Fruit fly (Drosophila melanogaster): ENCODE measurements around the gene sl.

sl gene

dm6 chrX:16320197-16320921 is 29.8 kb upstream of the sl start, which contains the start of gene Cyp1 (continued):
- TF ChIP-seq CG2116 (GFP tag; optimal IDR thresholded peaks at IDR 0.05) (peak; percentile 98), klu (GFP tag; IDR thresholded peaks at IDR 0.05) (0 out of 2 replicates have a peak, but pooled peaks have one; percentile 23), so (GFP tag; IDR thresholded peaks at IDR 0.05) (0 out of 3 replicates have a peak, but pooled peaks have one; percentile 30), row (GFP tag; IDR thresholded peaks at IDR 0.05) (peak; percentile 81), CG8388 (GFP tag; optimal IDR thresholded peaks at IDR 0.05) (no peak), CG18476 (GFP tag; optimal IDR thresholded peaks at IDR 0.05) (peak; percentile 44), CG15073 (GFP tag; optimal IDR thresholded peaks at IDR 0.05) (no peak), Sry-δ (GFP tag; optimal IDR thresholded peaks at IDR 0.05) (peak; percentile 80), Med (GFP tag) (peak; percentile 88), BEAF-32 (GFP tag; optimal IDR thresholded peaks at IDR 0.05) (peak; percentile 80), amos (GFP tag; IDR thresholded peaks at IDR 0.05; ENCODE audit: partially characterized antibody) (peak; percentile 90), eyg (GFP tag; optimal IDR thresholded peaks at IDR 0.05) (no peak), Neu2 (GFP tag; optimal IDR thresholded peaks at IDR 0.05; ENCODE audit: borderline replicate concordance) (no peak), ato (GFP tag; IDR thresholded peaks at IDR 0.05; ENCODE audit: partially characterized antibody) (peak; percentile 82), phol (tag; optimal IDR thresholded peaks at IDR 0.05) (peak; percentile 92), Hmx (GFP tag; optimal IDR thresholded peaks at IDR 0.05) (no peak), Deaf1 (tag; optimal IDR thresholded peaks at IDR 0.05) (peak; percentile 63), YL-1 (GFP tag; optimal IDR thresholded peaks at IDR 0.05) (peak; percentile 35), HLH3B (GFP tag; IDR thresholded peaks at IDR 0.05) (peak; percentile 19; the same call in 1 of the 2 replicates), CG11696 (GFP tag; IDR thresholded peaks at IDR 0.05) (peak; percentile 19; the same call in 1 of the 2 replicates), nerfin-2 (GFP tag; IDR thresholded peaks at IDR 0.05; ENCODE audit: partially characterized antibody) (peak; percentile 64; the same call in 1 of the 2 replicates), CG9817 (tag; optimal IDR thresholded peaks at IDR 0.05) (peak; percentile 38), CG12299 (tag; optimal IDR thresholded peaks at IDR 0.05) (no peak), Camta (GFP tag; optimal IDR thresholded peaks at IDR 0.05) (no peak), vnd (GFP tag; IDR thresholded peaks at IDR 0.05; ENCODE audit: partially characterized antibody) (peak; percentile 69), Dref (GFP tag; IDR thresholded peaks at IDR 0.05) (peak; percentile 83), Ets65A (GFP tag) (peak; percentile 37), CG8290 (GFP tag; optimal IDR thresholded peaks at IDR 0.05) (peak; percentile 24), CG8290 (tag; optimal IDR thresholded peaks at IDR 0.05) (peak; percentile 0 to 80), CG3065 (GFP tag; optimal IDR thresholded peaks at IDR 0.05) (no peak), Atf3 (GFP tag; optimal IDR thresholded peaks at IDR 0.05) (no peak), Kr (GFP tag; optimal IDR thresholded peaks at IDR 0.05) (no peak), shn (GFP tag; optimal IDR thresholded peaks at IDR 0.05) (no peak), CG6272 (GFP tag; IDR thresholded peaks at IDR 0.05) (peak; percentile 52; the same call in 1 of the 2 replicates), ftz-f1 (GFP tag; optimal IDR thresholded peaks at IDR 0.05) (peak; percentile 1), zfh1 (GFP tag; IDR thresholded peaks at IDR 0.05) (peak; percentile 70; the same call in 2 of the 3 replicates), CG8924 (tag; optimal IDR thresholded peaks at IDR 0.05) (peak; percentile 10), fu2 (GFP tag; optimal IDR thresholded peaks at IDR 0.05) (no peak), CG4707 (GFP tag; optimal IDR thresholded peaks at IDR 0.05) (no peak), ewg (GFP tag; optimal IDR thresholded peaks at IDR 0.05) (peak; percentile 12), B-H1 (GFP tag; IDR thresholded peaks at IDR 0.05) (peak; percentile 44; the same call in 2 of the 3 replicates), Dll (GFP tag; IDR thresholded peaks at IDR 0.05; ENCODE audit: partially characterized antibody) (peak; percentile 65; the same call in 3 of the 4 replicates), CG4424 (GFP tag; optimal IDR thresholded peaks at IDR 0.05) (peak; percentile 43), pb (GFP tag; optimal IDR thresholded peaks at IDR 0.05) (no peak), CG34224 (GFP tag; IDR thresholded peaks at IDR 0.05; ENCODE audit: partially characterized antibody) (peak; percentile 74), onecut (GFP tag; IDR thresholded peaks at IDR 0.05) (peak; percentile 48; the same call in 1 of the 2 replicates), disco-r (GFP tag; optimal IDR thresholded peaks at IDR 0.05) (no peak), Myb (GFP tag; optimal IDR thresholded peaks at IDR 0.05) (peak; percentile 44), repo (GFP tag; optimal IDR thresholded peaks at IDR 0.05) (peak; percentile 6)

All from whole organism, embryonic.